Fruit fly (Drosophila melanogaster): Measurements from ENCODE around the gene CG14563.
A peak's percentile ranks its signal among the peaks of the same experiment; 100 is the strongest.

dm6 chr3L:21832203-21833160, 9.7 kb downstream of the CG14563 start, which contains the start of the genes CG7148 and Nopp140:
- TF ChIP-seq Fer3 (tag; optimal IDR thresholded peaks at IDR 0.05) (peak; percentile 67), dm (GFP tag; optimal IDR thresholded peaks at IDR 0.05) (peak; percentile 100), CG1603 (tag; optimal IDR thresholded peaks at IDR 0.05) (peak; percentile 87), twi (tag; optimal IDR thresholded peaks at IDR 0.05) (peak; percentile 64), CG10979 (tag; optimal IDR thresholded peaks at IDR 0.05) (peak; percentile 20), NC2β (GFP tag; optimal IDR thresholded peaks at IDR 0.05) (peak; percentile 37), CG12236 (GFP tag; optimal IDR thresholded peaks at IDR 0.05) (no peak), CG10431 (GFP tag; optimal IDR thresholded peaks at IDR 0.05) (no peak), emc (GFP tag; optimal IDR thresholded peaks at IDR 0.05) (peak; percentile 51), CoRest (tag; optimal IDR thresholded peaks at IDR 0.05) (peak; percentile 61), Taf1 (GFP tag; IDR thresholded peaks at IDR 0.05) (peak; percentile 27; the same call in 1 of the 2 replicates)

Data from whole organism, embryonic.